Fruit fly (Drosophila melanogaster): Measurements from ENCODE around the gene nonC.
A peak's percentile ranks its signal among the peaks of the same experiment; 100 is the strongest.

Gene nonC

dm6 chrX:6790944-6791343 is 33.4 kb upstream of the nonC start:
- TF ChIP-seq svp (GFP tag), result peak; percentile 97
- TF ChIP-seq Eip78C (GFP tag), result peak; percentile 37
- no peak for TF ChIP-seq pdm3 (GFP tag; optimal IDR thresholded peaks at IDR 0.05)
- TF ChIP-seq CG6276 (GFP tag; optimal IDR thresholded peaks at IDR 0.05), result no peak

dm6 chrX:6791531-6791930 is 32.8 kb upstream of the nonC start:
- TF ChIP-seq Lpt (GFP tag; optimal IDR thresholded peaks at IDR 0.05) (peak; percentile 69), Blimp-1 (GFP tag; optimal IDR thresholded peaks at IDR 0.05) (no peak), Sox102F (GFP tag; optimal IDR thresholded peaks at IDR 0.05) (peak; percentile 78), CG31627 (GFP tag; optimal IDR thresholded peaks at IDR 0.05) (peak; percentile 71), CG7368 (GFP tag; optimal IDR thresholded peaks at IDR 0.05) (peak; percentile 48), fd85E (GFP tag; optimal IDR thresholded peaks at IDR 0.05) (no peak), CG34406 (GFP tag; optimal IDR thresholded peaks at IDR 0.05) (peak; percentile 65), ss (GFP tag; optimal IDR thresholded peaks at IDR 0.05) (no peak), CG4318 (GFP tag; optimal IDR thresholded peaks at IDR 0.05) (no peak), CG6276 (GFP tag; optimal IDR thresholded peaks at IDR 0.05) (peak; percentile 84), Hr38 (GFP tag; optimal IDR thresholded peaks at IDR 0.05) (no peak), Hr39 (GFP tag; optimal IDR thresholded peaks at IDR 0.05) (no peak), achi (GFP tag; optimal IDR thresholded peaks at IDR 0.05) (peak; percentile 74), topi (GFP tag; optimal IDR thresholded peaks at IDR 0.05) (peak; percentile 77), lz (GFP tag; optimal IDR thresholded peaks at IDR 0.05) (peak; percentile 69), salr (GFP tag; optimal IDR thresholded peaks at IDR 0.05) (peak in 1 of 2 experiments; percentile 49), esn (GFP tag; optimal IDR thresholded peaks at IDR 0.05) (peak; percentile 77), CG8319 (GFP tag; optimal IDR thresholded peaks at IDR 0.05) (peak; percentile 35), CG6163 (GFP tag; IDR thresholded peaks at IDR 0.05) (peak; percentile 90), CG11762 (GFP tag; optimal IDR thresholded peaks at IDR 0.05; ENCODE audit: insufficient read depth) (peak; percentile 49), CG11294 (GFP tag; IDR thresholded peaks at IDR 0.05) (peak; percentile 70; the same call in 1 of the 2 replicates), CG32006 (GFP tag; optimal IDR thresholded peaks at IDR 0.05) (peak; percentile 91), CG8119 (GFP tag; IDR thresholded peaks at IDR 0.05) (peak; percentile 92), pdm3 (GFP tag; optimal IDR thresholded peaks at IDR 0.05) (no peak), Ets96B (tag; optimal IDR thresholded peaks at IDR 0.05) (peak; percentile 38), dsx (GFP tag; optimal IDR thresholded peaks at IDR 0.05; ENCODE audit: poor library complexity, severe bottlenecking) (no peak), CG10631 (GFP tag; optimal IDR thresholded peaks at IDR 0.05) (no peak), svp (GFP tag) (peak; percentile 68), CG15336 (GFP tag; IDR thresholded peaks at IDR 0.05) (peak; percentile 93), vri (GFP tag; optimal IDR thresholded peaks at IDR 0.05) (peak; percentile 57), CG3032 (tag; optimal IDR thresholded peaks at IDR 0.05) (peak; percentile 8), cyc (GFP tag; optimal IDR thresholded peaks at IDR 0.05) (peak; percentile 75), CG9139 (GFP tag; optimal IDR thresholded peaks at IDR 0.05) (no peak), CG6854 (GFP tag; optimal IDR thresholded peaks at IDR 0.05) (no peak), Eip78C (GFP tag) (peak; percentile 92), CG1621 (tag; optimal IDR thresholded peaks at IDR 0.05) (peak; percentile 31), Eip75B (GFP tag; optimal IDR thresholded peaks at IDR 0.05) (peak; percentile 64), Smox (GFP tag; optimal IDR thresholded peaks at IDR 0.05) (no peak), CG6792 (GFP tag; optimal IDR thresholded peaks at IDR 0.05) (peak; percentile 64), Hr4 (GFP tag; optimal IDR thresholded peaks at IDR 0.05) (peak; percentile 88), Eip93F (GFP tag; optimal IDR thresholded peaks at IDR 0.05) (peak; percentile 73), Sox14 (GFP tag; optimal IDR thresholded peaks at IDR 0.05) (peak; percentile 60), fkh (GFP tag; optimal IDR thresholded peaks at IDR 0.05) (no peak), acj6 (GFP tag; optimal IDR thresholded peaks at IDR 0.05) (peak; percentile 67), eg (GFP tag; IDR thresholded peaks at IDR 0.05) (peak; percentile 93), OdsH (GFP tag; optimal IDR thresholded peaks at IDR 0.05) (peak; percentile 75), CG8632 (GFP tag; optimal IDR thresholded peaks at IDR 0.05) (peak; percentile 63), Sox15 (GFP tag; optimal IDR thresholded peaks at IDR 0.05) (peak; percentile 38), Ets21C (GFP tag; optimal IDR thresholded peaks at IDR 0.05) (peak; percentile 41), net (GFP tag; optimal IDR thresholded peaks at IDR 0.05) (peak; percentile 70)

Measured in whole organism, prepupa.